Fruit fly (Drosophila melanogaster) whole organism, prepupa: ENCODE results near the gene CG4970.

Experiments
- Blimp-1 ChIP-seq: fragments of 200-800 bp; sonication (Bioruptor generic); optimal IDR thresholded peaks from 3 replicates; lab custom pipeline; 2017; ENCODE audit warnings: missing biosample characterization, missing genetic modification characterization, mild to moderate bottlenecking, moderate library complexity, missing genetic modification reagents
- CG11294 ChIP-seq: fragments of 200-800 bp; sonication (Bioruptor generic); IDR thresholded peaks from 2 replicates; pipeline ENCODE4 v1.3.6; 2022; ENCODE audit warnings: missing biosample characterization, missing genetic modification characterization
- CG15336 ChIP-seq: fragments of 200-800 bp; sonication (Bioruptor generic); IDR thresholded peaks from 2 replicates; pipeline ENCODE4 v1.3.6; 2022; ENCODE audit warnings: missing biosample characterization, missing genetic modification characterization
- CG1621 ChIP-seq: fragments of 200-800 bp; sonication (Bioruptor generic); optimal IDR thresholded peaks from 3 replicates; lab custom pipeline; 2018; ENCODE audit warnings: missing biosample characterization, mild to moderate bottlenecking, missing genetic modification characterization
- CG31627 ChIP-seq: fragments of 200-800 bp; sonication (Bioruptor generic); optimal IDR thresholded peaks from 3 replicates; lab custom pipeline; 2016; ENCODE audit warnings: missing biosample characterization, missing genetic modification characterization
- CG32006 ChIP-seq: fragments of 200-800 bp; sonication (Bioruptor generic); optimal IDR thresholded peaks from 3 replicates; lab custom pipeline; 2017; ENCODE audit warnings: missing biosample characterization, mild to moderate bottlenecking, missing genetic modification characterization
- CG3919 ChIP-seq: fragments of 200-800 bp; sonication (Bioruptor generic); optimal IDR thresholded peaks from 3 replicates; lab custom pipeline; 2016; ENCODE audit warnings: missing biosample characterization, missing genetic modification characterization
- CG4318 ChIP-seq: fragments of 200-800 bp; sonication (Bioruptor generic); optimal IDR thresholded peaks from 3 replicates; lab custom pipeline; 2017; ENCODE audit warnings: missing biosample characterization, mild to moderate bottlenecking, missing genetic modification characterization
- CG6163 ChIP-seq: fragments of 200-800 bp; sonication (Bioruptor generic); IDR thresholded peaks from 3 replicates; pipeline ENCODE4 v1.3.6; 2022; ENCODE audit warnings: missing biosample characterization, missing genetic modification characterization
- CG6792 ChIP-seq: fragments of 200-800 bp; sonication (Bioruptor generic); optimal IDR thresholded peaks from 3 replicates; lab custom pipeline; 2016; ENCODE audit warnings: missing biosample characterization, missing genetic modification characterization
- CG6808 ChIP-seq: fragments of 200-800 bp; sonication (Bioruptor generic); optimal IDR thresholded peaks from 3 replicates; lab custom pipeline; 2017; ENCODE audit warnings: missing biosample characterization, missing genetic modification characterization, mild to moderate bottlenecking, moderate library complexity, missing genetic modification reagents
- CG6854 ChIP-seq: fragments of 200-800 bp; sonication (Bioruptor generic); optimal IDR thresholded peaks from 2 replicates; lab custom pipeline; 2017; ENCODE audit warnings: missing biosample characterization, mild to moderate bottlenecking, missing genetic modification characterization
- CG8119 ChIP-seq: fragments of 200-800 bp; sonication (Bioruptor generic); IDR thresholded peaks from 3 replicates; pipeline ENCODE4 v1.3.6; 2022; ENCODE audit warnings: missing biosample characterization, missing genetic modification characterization
- CG8632 ChIP-seq: fragments of 200-800 bp; sonication (Bioruptor generic); optimal IDR thresholded peaks from 3 replicates; lab custom pipeline; 2016; ENCODE audit warnings: missing biosample characterization, missing genetic modification characterization
- CG9139 ChIP-seq: fragments of 200-800 bp; sonication (Bioruptor generic); optimal IDR thresholded peaks from 3 replicates; lab custom pipeline; 2017; ENCODE audit warnings: missing biosample characterization, mild to moderate bottlenecking, missing genetic modification characterization
- Eip75B ChIP-seq: fragments of 200-800 bp; sonication (Bioruptor generic); optimal IDR thresholded peaks from 3 replicates; lab custom pipeline; 2016; ENCODE audit warnings: missing biosample characterization, missing genetic modification characterization
- Eip78C ChIP-seq: fragments of 200-800 bp; sonication (Bioruptor generic); peaks from one replicate; lab custom pipeline; 2016; ENCODE audit warnings: missing biosample characterization, missing genetic modification characterization
- Eip93F ChIP-seq: fragments of 200-800 bp; sonication (Bioruptor generic); optimal IDR thresholded peaks from 2 replicates; lab custom pipeline; 2016; ENCODE audit warnings: missing biosample characterization, mild to moderate bottlenecking, missing genetic modification characterization
- Ets21C ChIP-seq: fragments of 200-800 bp; sonication (Bioruptor generic); optimal IDR thresholded peaks from 3 replicates; lab custom pipeline; 2016; ENCODE audit warnings: missing biosample characterization, missing genetic modification characterization
- Ets96B ChIP-seq: fragments of 200-800 bp; optimal IDR thresholded peaks from 2 replicates; lab custom pipeline; 2019; ENCODE audit warnings: missing biosample characterization, mild to moderate bottlenecking, missing genetic modification characterization, moderate library complexity
- Gug ChIP-seq: fragments of 200-800 bp; sonication (Bioruptor generic); IDR thresholded peaks from 2 replicates; pipeline ENCODE4 v1.3.6; 2022; ENCODE audit warnings: missing biosample characterization, missing genetic modification characterization
- Hr38 ChIP-seq: sonication (Bioruptor generic); optimal IDR thresholded peaks from 2 replicates; lab custom pipeline; 2016; ENCODE audit warnings: missing biosample characterization, missing genetic modification characterization
- Lpt ChIP-seq: fragments of 200-800 bp; sonication (Bioruptor generic); optimal IDR thresholded peaks from 3 replicates; lab custom pipeline; 2016; ENCODE audit warnings: missing biosample characterization, missing genetic modification characterization
- Met ChIP-seq: fragments of 200-800 bp; sonication (Bioruptor generic); optimal IDR thresholded peaks from 3 replicates; lab custom pipeline; 2016; ENCODE audit warnings: missing biosample characterization, missing genetic modification characterization
- OdsH ChIP-seq: fragments of 200-800 bp; sonication (Bioruptor generic); optimal IDR thresholded peaks from 3 replicates; lab custom pipeline; 2016; ENCODE audit warnings: missing biosample characterization, missing genetic modification characterization
- Smox ChIP-seq: fragments of 200-800 bp; sonication (Bioruptor generic); optimal IDR thresholded peaks from 3 replicates; lab custom pipeline; 2016; ENCODE audit warnings: missing biosample characterization, missing genetic modification characterization
- Sox14 ChIP-seq: fragments of 200-800 bp; sonication (Bioruptor generic); optimal IDR thresholded peaks from 3 replicates; lab custom pipeline; 2016; ENCODE audit warnings: missing biosample characterization, missing genetic modification characterization
- Sox15 ChIP-seq: fragments of 200-800 bp; sonication (Bioruptor generic); optimal IDR thresholded peaks from 3 replicates; lab custom pipeline; 2016; ENCODE audit warnings: missing biosample characterization, missing genetic modification characterization
- achi ChIP-seq: fragments of 200-800 bp; sonication (Bioruptor generic); optimal IDR thresholded peaks from 3 replicates; lab custom pipeline; 2016; ENCODE audit warnings: missing biosample characterization, missing genetic modification characterization
- acj6 ChIP-seq: fragments of 200-800 bp; sonication (Bioruptor generic); optimal IDR thresholded peaks from 3 replicates; lab custom pipeline; 2016; ENCODE audit warnings: missing biosample characterization, missing genetic modification characterization
- cyc ChIP-seq: fragments of 200-800 bp; sonication (Bioruptor generic); optimal IDR thresholded peaks from 3 replicates; lab custom pipeline; 2016; ENCODE audit warnings: missing biosample characterization, missing genetic modification characterization
- dsx ChIP-seq: fragments of 200-800 bp; optimal IDR thresholded peaks from 3 replicates; lab custom pipeline; 2019; ENCODE audit warnings: missing biosample characterization, mild to moderate bottlenecking, missing genetic modification characterization, moderate library complexity; ENCODE audit not compliant: poor library complexity, severe bottlenecking
- eg ChIP-seq: fragments of 200-800 bp; sonication (Bioruptor generic); IDR thresholded peaks from 3 replicates; pipeline ENCODE4 v1.3.6; 2022; ENCODE audit warnings: missing biosample characterization, missing genetic modification characterization
- fd85E ChIP-seq: fragments of 200-800 bp; sonication (Bioruptor generic); optimal IDR thresholded peaks from 3 replicates; lab custom pipeline; 2016; ENCODE audit warnings: missing biosample characterization, missing genetic modification characterization
- fkh ChIP-seq: fragments of 200-800 bp; sonication (Bioruptor generic); optimal IDR thresholded peaks from 3 replicates; lab custom pipeline; 2017; ENCODE audit warnings: missing biosample characterization, mild to moderate bottlenecking, missing genetic modification characterization, moderate library complexity
- lz ChIP-seq: fragments of 200-800 bp; sonication (Bioruptor generic); optimal IDR thresholded peaks from 3 replicates; lab custom pipeline; 2016; ENCODE audit warnings: missing biosample characterization, missing genetic modification characterization
- net ChIP-seq: fragments of 200-800 bp; sonication (Bioruptor generic); optimal IDR thresholded peaks from 3 replicates; lab custom pipeline; 2016; ENCODE audit warnings: missing biosample characterization, missing genetic modification characterization
- pdm3 ChIP-seq: fragments of 200-800 bp; sonication (Bioruptor generic); optimal IDR thresholded peaks from 3 replicates; lab custom pipeline; 2016; ENCODE audit warnings: missing biosample characterization, missing genetic modification characterization
- salr ChIP-seq, 2 experiments: fragments of 200-800 bp; sonication (Bioruptor generic); optimal IDR thresholded peaks; 3 replicates each; lab custom pipeline; 2016 to 2018; ENCODE audit warnings: missing biosample characterization in 2 of 2, missing genetic modification characterization in 2 of 2, mild to moderate bottlenecking in 1 of 2
- svp ChIP-seq: fragments of 200-800 bp; sonication (Bioruptor generic); peaks from one replicate; lab custom pipeline; 2016; ENCODE audit warnings: missing biosample characterization, missing genetic modification characterization
- topi ChIP-seq: fragments of 200-800 bp; sonication (Bioruptor generic); optimal IDR thresholded peaks from 3 replicates; lab custom pipeline; 2016; ENCODE audit warnings: missing biosample characterization, missing genetic modification characterization
- vri ChIP-seq: fragments of 200-800 bp; sonication (Bioruptor generic); optimal IDR thresholded peaks from 3 replicates; lab custom pipeline; 2016; ENCODE audit warnings: missing biosample characterization, mild to moderate bottlenecking, missing genetic modification characterization

CG4970 gene

dm6 chr2L:11519532-11519931, 2.3 kb downstream of the CG4970 start, which contains the start of gene CG14929:
TSS of gene CG14929 (plus strand) at chr2L:11519832.
- TF ChIP-seq CG6163 (GFP tag; lab: Robert Waterston, UW) (no peak), acj6 (GFP tag; lab: Kevin White, UChicago) (no peak), Lpt (GFP tag; lab: Kevin White, UChicago) (no peak), Sox14 (GFP tag; lab: Kevin White, UChicago) (no peak), cyc (GFP tag; lab: Kevin White, UChicago) (no peak), CG8632 (no peak), CG3919 (GFP tag; lab: Kevin White, UChicago) (no peak), Eip78C (no peak), pdm3 (GFP tag; lab: Kevin White, UChicago) (no peak), CG1621 (tag; lab: Kevin White, UChicago) (no peak), Eip75B (GFP tag; lab: Kevin White, UChicago) (no peak), Ets21C (GFP tag; lab: Kevin White, UChicago) (no peak)

dm6 chr2L:11521185-11521584, 4.0 kb downstream of the CG4970 start, which contains the start of gene CG14930:
TSS of gene CG14930 (minus strand) at chr2L:11521285.
- no peak for TF ChIP-seq net (GFP tag; lab: Kevin White, UChicago)
- no peak for TF ChIP-seq fd85E
- TF ChIP-seq fkh (GFP tag; lab: Kevin White, UChicago), result no peak
- TF ChIP-seq CG6808 (GFP tag; lab: Kevin White, UChicago), result no peak
- no peak for TF ChIP-seq CG11294 (GFP tag; lab: Robert Waterston, UW)
- TF ChIP-seq CG6163 (GFP tag; lab: Robert Waterston, UW), result no peak
- TF ChIP-seq CG31627, result no peak
- TF ChIP-seq Sox15 (GFP tag; lab: Kevin White, UChicago), result no peak

- no peak for TF ChIP-seq OdsH (GFP tag; lab: Kevin White, UChicago)
- no peak for TF ChIP-seq svp (GFP tag; lab: Kevin White, UChicago)
- TF ChIP-seq Sox14 (GFP tag; lab: Kevin White, UChicago), result no peak
- no peak for TF ChIP-seq Gug (GFP tag; lab: Robert Waterston, UW)
- TF ChIP-seq CG3919 (GFP tag; lab: Kevin White, UChicago), result no peak
- no peak for TF ChIP-seq Eip93F (GFP tag; lab: Kevin White, UChicago)
- TF ChIP-seq fd85E, result no peak
- no peak for TF ChIP-seq CG1621 (tag; lab: Kevin White, UChicago)
- no peak for TF ChIP-seq topi (GFP tag; lab: Kevin White, UChicago)
- TF ChIP-seq Eip75B (GFP tag; lab: Kevin White, UChicago), result no peak
- TF ChIP-seq Smox (GFP tag; lab: Kevin White, UChicago), result no peak
- TF ChIP-seq net (GFP tag; lab: Kevin White, UChicago), result no peak
- TF ChIP-seq CG11294 (GFP tag; lab: Robert Waterston, UW), result no peak
- TF ChIP-seq dsx (GFP tag; lab: Kevin White, UChicago), result no peak
- TF ChIP-seq Met (GFP tag; lab: Kevin White, UChicago), result no peak
- TF ChIP-seq cyc (GFP tag; lab: Kevin White, UChicago), result no peak
Measured at dm6 chr2L:11522676-11523075, 5.5 kb downstream of the CG4970 start, which contains the start of gene CG43153. TSS of gene CG43153 (minus strand) at chr2L:11522776.

DNA sequence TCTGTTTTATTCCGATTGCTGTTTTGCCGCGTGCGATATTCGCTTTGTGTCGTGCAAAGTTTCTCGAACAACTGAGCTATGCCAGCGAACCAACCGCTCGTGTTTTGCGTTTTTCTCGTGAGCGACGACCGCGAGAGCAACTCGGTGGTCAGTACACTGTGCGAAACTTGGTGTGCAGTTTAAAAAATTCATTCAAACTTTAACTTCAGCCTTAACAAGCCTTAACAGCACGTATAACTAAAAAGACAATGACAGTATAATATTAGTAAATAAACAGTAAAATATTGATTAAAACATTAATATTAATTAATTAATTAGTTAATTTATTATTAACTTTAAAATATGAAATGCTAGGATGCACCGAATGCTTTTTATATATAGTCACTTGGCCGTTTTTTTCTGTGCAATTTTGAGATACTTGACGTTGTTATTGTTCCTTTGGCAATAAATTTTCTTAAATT, 11.0 kb downstream of the CG4970 start, which contains the start of gene CG31705:
Gene CG31705 (minus strand): TSS at position 77 of the 461 bp plus-strand sequence.
- no peak for TF ChIP-seq Hr38
- TF ChIP-seq acj6 (GFP tag; lab: Kevin White, UChicago), result peak; percentile 49
- peak; percentile 67 for TF ChIP-seq achi (GFP tag; lab: Kevin White, UChicago)
- TF ChIP-seq CG6163 (GFP tag; lab: Robert Waterston, UW), result peak; percentile 67
- peak; percentile 0 for TF ChIP-seq Lpt (GFP tag; lab: Kevin White, UChicago)
- TF ChIP-seq Eip78C, result peak; percentile 87
- peak; percentile 27 for TF ChIP-seq Sox15 (GFP tag; lab: Kevin White, UChicago)
- peak; percentile 16 for TF ChIP-seq Met (GFP tag; lab: Kevin White, UChicago)
- no peak for TF ChIP-seq vri (GFP tag; lab: Kevin White, UChicago)
- peak; percentile 59 for TF ChIP-seq OdsH (GFP tag; lab: Kevin White, UChicago)
- peak; percentile 63 for TF ChIP-seq CG8632
- TF ChIP-seq lz (GFP tag; lab: Kevin White, UChicago), result peak; percentile 19
- peak; percentile 11 for TF ChIP-seq CG31627
- TF ChIP-seq CG15336 (GFP tag; lab: Robert Waterston, UW), result peak; percentile 62
- TF ChIP-seq CG6854 (GFP tag; lab: Kevin White, UChicago), result no peak
- peak; percentile 50; the same call in 1 of the 2 replicates for TF ChIP-seq CG11294 (GFP tag; lab: Robert Waterston, UW)
- TF ChIP-seq CG4318 (GFP tag; lab: Kevin White, UChicago), result peak; percentile 52
- TF ChIP-seq CG8119 (GFP tag; lab: Robert Waterston, UW), result peak; percentile 62
- TF ChIP-seq Ets96B (tag; lab: Kevin White, UChicago), result peak; percentile 28
- peak; percentile 43 for TF ChIP-seq CG9139 (GFP tag; lab: Kevin White, UChicago)
- TF ChIP-seq Eip75B (GFP tag; lab: Kevin White, UChicago), result no peak
- peak; percentile 35 for TF ChIP-seq Smox (GFP tag; lab: Kevin White, UChicago)
- peak; percentile 46 for TF ChIP-seq Blimp-1 (GFP tag; lab: Kevin White, UChicago)
- peak; percentile 75 for TF ChIP-seq svp (GFP tag; lab: Kevin White, UChicago)
- peak in 1 of 2 experiments; percentile 70 for TF ChIP-seq salr (GFP tag; optimal IDR thresholded peaks at IDR 0.05; lab: Kevin White, UChicago)
- TF ChIP-seq CG32006 (GFP tag; lab: Kevin White, UChicago), result peak; percentile 80
- peak; percentile 50 for TF ChIP-seq Gug (GFP tag; lab: Robert Waterston, UW)
- peak; percentile 55 for TF ChIP-seq CG6792
- TF ChIP-seq eg (GFP tag; lab: Robert Waterston, UW), result peak; percentile 71
